Worm (Caenorhabditis elegans) whole organism, L3 larva: ENCODE data around the gene C42D8.1.

Source experiments
- R02D3.7 ChIP-seq: fragments of 150-350 bp; optimal IDR thresholded peaks from 2 replicates; lab custom pipeline; 2014; ENCODE audit warnings: missing biosample characterization, missing genetic modification characterization
- nhr-25 ChIP-seq: sonication (generic microtip); optimal IDR thresholded peaks from 2 replicates; lab custom pipeline; 2017; ENCODE audit warnings: missing biosample characterization, missing genetic modification characterization
- sea-2 ChIP-seq: fragments of 150-350 bp; sonication (generic microtip); optimal IDR thresholded peaks from 4 replicates; lab custom pipeline; 2014; ENCODE audit warnings: missing biosample characterization, missing genetic modification reagents, missing genetic modification characterization
- skn-1 ChIP-seq: fragments of 150-350 bp; optimal IDR thresholded peaks from 2 replicates; lab custom pipeline; 2014; ENCODE audit warnings: missing biosample characterization, missing genetic modification characterization
- unc-39 ChIP-seq: sonication (generic microtip); optimal IDR thresholded peaks from 4 replicates; lab custom pipeline; 2017; ENCODE audit warnings: missing biosample characterization, missing genetic modification characterization

- no peak for TF ChIP-seq unc-39 (tag; lab: Kevin White, UChicago)
- TF ChIP-seq sea-2, result no peak
- TF ChIP-seq nhr-25 (tag; lab: Kevin White, UChicago), result no peak
- TF ChIP-seq R02D3.7 (tag; lab: Kevin White, UChicago), result no peak
- no peak for TF ChIP-seq skn-1 (tag; lab: Kevin White, UChicago)
Measured at ce11 chrX:5098935-5099334, 10.4 kb upstream of the C42D8.1 start.
